Fruit fly (Drosophila melanogaster) whole organism, wandering third instar larva: ENCODE measurements around the gene Atg8a.

ENCODE experiments used
- lola ChIP-seq: fragments of >200 bp; optimal IDR thresholded peaks from 2 replicates; lab custom pipeline; 2017; ENCODE audit warnings: missing biosample characterization, missing genetic modification characterization
- psq ChIP-seq: fragments of 200-800 bp; sonication (Bioruptor generic); optimal IDR thresholded peaks from 3 replicates; lab custom pipeline; 2017; ENCODE audit warnings: missing biosample characterization, mild to moderate bottlenecking, missing genetic modification characterization, moderate library complexity

DNA sequence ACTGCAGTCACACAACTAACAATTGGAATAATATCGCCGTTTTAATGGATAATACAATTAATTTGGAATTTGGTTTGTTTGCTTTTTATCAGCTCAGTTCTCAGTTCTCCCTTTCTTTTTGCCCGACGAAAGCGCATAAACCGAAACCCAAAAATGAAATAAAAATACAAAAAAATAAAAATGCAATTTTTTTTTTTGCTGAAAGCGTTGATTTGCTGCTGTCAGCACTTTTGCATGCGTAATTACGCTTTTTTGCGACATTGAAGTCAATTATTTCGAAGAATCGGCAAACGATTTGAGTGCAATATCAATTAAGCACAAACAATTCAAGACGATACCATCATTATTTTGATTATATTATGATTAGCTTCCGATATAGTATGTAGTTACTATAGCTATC, 40.8 kb downstream of the Atg8a start:
- no peak for TF ChIP-seq lola
- TF ChIP-seq psq (GFP tag; lab: Kevin White, UChicago), result no peak
